Worm (Caenorhabditis elegans): ENCODE measurements around the gene T28H10.1.

The T28H10.1 gene

DNA sequence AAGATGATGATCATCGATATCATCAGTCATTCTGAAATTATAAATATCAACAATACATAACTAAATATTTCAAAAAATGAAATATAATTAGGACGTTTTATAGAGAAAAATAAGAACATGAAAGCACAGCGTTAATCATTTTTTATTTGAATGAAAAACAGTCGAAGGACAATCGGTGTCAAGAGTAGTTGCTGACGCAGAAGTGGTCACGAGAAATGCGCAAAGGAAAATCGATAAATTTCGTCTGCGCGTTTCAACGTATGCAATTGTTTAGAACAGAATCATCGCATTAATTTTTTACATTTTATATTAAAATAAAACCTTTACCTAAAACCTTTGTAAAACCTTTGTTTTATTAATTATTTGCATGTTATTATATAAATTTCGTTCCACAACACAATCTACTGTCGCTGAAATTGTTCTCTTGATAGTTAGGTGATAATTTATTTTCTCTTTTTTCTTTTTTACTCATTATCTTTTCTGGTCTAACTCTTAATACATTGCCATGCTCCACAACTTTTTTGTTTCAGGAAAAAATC is 5.8 kb upstream of the T28H10.1 start, which contains the start of the genes W04D2.4 and rbm-25:
Gene W04D2.4, minus strand, starts transcription at position 31 of the 539 bp plus-strand sequence.
Gene rbm-25, plus strand, starts transcription at position 489 of the 539 bp plus-strand sequence.
- TF ChIP-seq mls-2 (tag; optimal IDR thresholded peaks at IDR 0.05) (no peak), elt-3 (tag; optimal IDR thresholded peaks at IDR 0.05) (no peak), ces-1 (GFP tag; optimal IDR thresholded peaks at IDR 0.05) (peak; percentile 58), nhr-28 (tag; optimal IDR thresholded peaks at IDR 0.05) (no peak), pha-4 (tag; optimal IDR thresholded peaks at IDR 0.05) (peak; percentile 70), ceh-39 (tag; optimal IDR thresholded peaks at IDR 0.05) (peak; percentile 77), nhr-12 (tag; optimal IDR thresholded peaks at IDR 0.05) (no peak), nhr-2 (tag; optimal IDR thresholded peaks at IDR 0.05) (peak; percentile 11), unc-62 (GFP tag; optimal IDR thresholded peaks at IDR 0.05) (no peak), ceh-43 (GFP tag; optimal IDR thresholded peaks at IDR 0.05) (no peak), sptf-1 (tag; optimal IDR thresholded peaks at IDR 0.05) (no peak), mep-1 (tag; optimal IDR thresholded peaks at IDR 0.05) (peak; percentile 70), bed-3 (GFP tag; optimal IDR thresholded peaks at IDR 0.05) (no peak), lin-13 (tag; optimal IDR thresholded peaks at IDR 0.05) (peak; percentile 12), blmp-1 (tag; optimal IDR thresholded peaks at IDR 0.05) (no peak), elt-1 (tag; optimal IDR thresholded peaks at IDR 0.05; ENCODE audit: borderline replicate concordance, insufficient read depth) (no peak), lsy-2 (tag; optimal IDR thresholded peaks at IDR 0.05) (peak; percentile 60), unc-39 (tag; optimal IDR thresholded peaks at IDR 0.05) (no peak), nhr-237 (tag; optimal IDR thresholded peaks at IDR 0.05) (peak; percentile 49), M03D4.4 (tag; optimal IDR thresholded peaks at IDR 0.05) (no peak)

DNA sequence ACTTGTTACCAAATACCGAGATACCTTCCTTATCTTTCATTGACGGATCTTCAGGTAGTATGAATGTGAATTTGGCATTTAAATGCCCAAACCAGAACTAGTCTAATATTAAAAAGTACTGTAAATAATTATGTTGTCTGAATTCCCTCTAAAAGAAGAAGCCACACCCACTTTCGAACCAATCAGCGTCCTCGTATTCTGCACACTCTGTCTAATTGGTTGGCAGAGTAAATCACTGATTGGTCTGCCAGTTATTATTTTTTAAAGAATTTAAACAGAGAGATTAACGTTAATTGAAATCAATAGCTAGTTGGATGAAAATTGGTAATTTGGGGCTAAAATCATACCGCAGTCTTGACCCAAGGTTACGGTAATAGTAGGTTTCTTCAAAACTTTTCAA is 2.1 kb downstream of the T28H10.1 start:
- TF ChIP-seq pha-4 (tag; optimal IDR thresholded peaks at IDR 0.05) (no peak), snpc-4 (tag; optimal IDR thresholded peaks at IDR 0.05) (no peak), zip-8 (tag; optimal IDR thresholded peaks at IDR 0.05) (no peak), sptf-1 (tag; optimal IDR thresholded peaks at IDR 0.05) (no peak), ztf-11 (tag; optimal IDR thresholded peaks at IDR 0.05) (no peak), lin-13 (tag; optimal IDR thresholded peaks at IDR 0.05) (no peak), drap-1 (GFP tag; optimal IDR thresholded peaks at IDR 0.05) (no peak), mab-5 (tag; optimal IDR thresholded peaks at IDR 0.05) (no peak), lin-32 (GFP tag; optimal IDR thresholded peaks at IDR 0.05) (no peak), sem-2 (GFP tag; optimal IDR thresholded peaks at IDR 0.05) (no peak), ceh-43 (GFP tag; optimal IDR thresholded peaks at IDR 0.05) (no peak), unc-62 (GFP tag; optimal IDR thresholded peaks at IDR 0.05) (no peak), nhr-76 (tag; optimal IDR thresholded peaks at IDR 0.05) (no peak), nhr-12 (tag; optimal IDR thresholded peaks at IDR 0.05) (no peak), lsy-2 (tag; optimal IDR thresholded peaks at IDR 0.05) (no peak), blmp-1 (tag; optimal IDR thresholded peaks at IDR 0.05) (no peak), hlh-1 (tag; optimal IDR thresholded peaks at IDR 0.05) (no peak), ces-1 (GFP tag; optimal IDR thresholded peaks at IDR 0.05) (no peak), nhr-237 (tag; optimal IDR thresholded peaks at IDR 0.05) (no peak)

DNA sequence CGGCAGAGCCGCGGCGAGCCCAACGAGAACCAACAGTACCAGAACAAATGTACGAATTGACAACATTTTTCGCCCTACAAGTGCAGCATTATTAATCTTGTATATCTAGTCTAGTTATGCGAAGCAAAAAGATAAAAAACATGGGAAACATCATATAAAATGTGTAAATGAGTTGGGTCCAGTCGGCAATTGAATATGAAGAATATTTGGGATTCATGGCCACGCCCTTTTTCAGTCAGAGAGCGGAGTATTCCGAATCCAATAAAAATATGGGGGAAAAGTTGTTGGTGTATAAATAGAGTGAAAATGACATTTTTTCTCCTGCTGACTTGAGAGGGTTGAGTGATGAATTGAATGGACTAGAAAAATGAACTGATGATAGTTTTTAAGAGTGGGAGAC is 2.6 kb downstream of the T28H10.1 start, which contains the start of gene nlp-46:
Gene nlp-46, minus strand, starts transcription at position 101 of the 400 bp plus-strand sequence.
- TF ChIP-seq ceh-39 (tag; optimal IDR thresholded peaks at IDR 0.05) (no peak), unc-62 (GFP tag; optimal IDR thresholded peaks at IDR 0.05) (no peak), sptf-1 (tag; optimal IDR thresholded peaks at IDR 0.05) (no peak), sem-2 (GFP tag; optimal IDR thresholded peaks at IDR 0.05) (no peak), pha-4 (tag; optimal IDR thresholded peaks at IDR 0.05) (no peak), nhr-76 (tag; optimal IDR thresholded peaks at IDR 0.05) (no peak), nhr-12 (tag; optimal IDR thresholded peaks at IDR 0.05) (no peak), hlh-1 (tag; optimal IDR thresholded peaks at IDR 0.05) (no peak), M03D4.4 (tag; optimal IDR thresholded peaks at IDR 0.05) (no peak), nhr-2 (tag; optimal IDR thresholded peaks at IDR 0.05) (no peak), ham-2 (GFP tag; optimal IDR thresholded peaks at IDR 0.05) (no peak), mls-2 (tag; optimal IDR thresholded peaks at IDR 0.05) (no peak), unc-39 (tag; optimal IDR thresholded peaks at IDR 0.05) (no peak), nhr-237 (tag; optimal IDR thresholded peaks at IDR 0.05) (no peak)

DNA sequence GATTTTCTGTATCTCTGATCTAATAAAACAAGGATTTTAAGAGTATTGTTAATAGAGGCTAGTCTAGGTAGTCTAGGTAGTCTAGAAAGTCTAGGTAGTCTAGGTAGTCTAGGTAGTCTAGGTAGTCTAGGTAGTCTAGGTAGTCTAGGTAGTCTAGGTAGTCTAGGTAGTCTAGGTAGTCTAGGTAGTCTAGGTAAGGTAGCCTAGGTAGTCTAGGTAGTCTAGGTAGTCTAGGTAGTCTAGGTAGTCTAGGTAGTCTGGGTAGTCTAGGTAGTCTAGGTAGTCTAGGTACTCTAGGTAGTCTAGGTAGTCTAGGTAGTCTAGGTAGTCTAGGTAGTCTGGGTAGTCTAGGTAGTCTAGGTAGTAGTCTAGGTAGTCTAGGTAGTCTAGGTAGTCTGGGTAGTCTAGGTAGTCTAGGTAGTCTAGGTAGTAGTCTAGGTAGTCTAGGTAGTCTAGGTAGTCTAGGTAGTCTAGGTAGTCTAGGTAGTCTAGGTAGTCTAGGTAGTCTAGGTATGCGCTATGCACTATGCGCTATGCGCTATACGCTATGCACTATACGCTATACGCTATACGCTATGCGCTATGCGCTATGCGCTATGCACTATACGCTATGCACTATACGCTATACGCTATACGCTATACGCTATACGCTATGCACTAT is 6.5 kb downstream of the T28H10.1 start:
- TF ChIP-seq mls-2 (tag; optimal IDR thresholded peaks at IDR 0.05) = peak; percentile 77
- peak; percentile 39 for TF ChIP-seq nhr-12 (tag; optimal IDR thresholded peaks at IDR 0.05)
- TF ChIP-seq cnd-1 (tag; optimal IDR thresholded peaks at IDR 0.05) = peak; percentile 41
- peak; percentile 52 for TF ChIP-seq bed-3 (GFP tag; optimal IDR thresholded peaks at IDR 0.05)
- TF ChIP-seq sptf-1 (tag; optimal IDR thresholded peaks at IDR 0.05) = peak; percentile 96
- TF ChIP-seq M03D4.4 (tag; optimal IDR thresholded peaks at IDR 0.05) = peak; percentile 70
- TF ChIP-seq ceh-83 (GFP tag; optimal IDR thresholded peaks at IDR 0.05) = peak; percentile 82
- TF ChIP-seq ham-2 (GFP tag; optimal IDR thresholded peaks at IDR 0.05) = peak; percentile 75
- peak; percentile 56 for TF ChIP-seq unc-120 (tag; optimal IDR thresholded peaks at IDR 0.05; ENCODE audit: poor library complexity, severe bottlenecking)
- TF ChIP-seq drap-1 (GFP tag; optimal IDR thresholded peaks at IDR 0.05) = peak; percentile 64
- peak; percentile 66 for TF ChIP-seq lin-32 (GFP tag; optimal IDR thresholded peaks at IDR 0.05)
- TF ChIP-seq sem-2 (GFP tag; optimal IDR thresholded peaks at IDR 0.05) = peak; percentile 38

Measured in whole organism, mixed stage, embryonic.